Fruit fly (Drosophila melanogaster) whole organism, embryonic: Measurements from ENCODE around the gene cl.

Experiments
- ATbp ChIP-seq: fragments of 200-800 bp; sonication (Bioruptor generic); optimal IDR thresholded peaks from 2 replicates; lab custom pipeline; 2017; ENCODE audit warnings: missing biosample characterization, mild to moderate bottlenecking, missing genetic modification characterization, missing genetic modification reagents
- Ada2b ChIP-seq: fragments of 200-800 bp; sonication (Bioruptor generic); IDR thresholded peaks from 2 replicates; pipeline ENCODE4 v1.3.6; 2022; ENCODE audit warnings: missing biosample characterization, missing genetic modification characterization
- Atf6 ChIP-seq: fragments of 200-800 bp; sonication (Bioruptor generic); IDR thresholded peaks from 2 replicates; pipeline ENCODE4 v1.3.6; 2022; ENCODE audit warnings: missing biosample characterization, missing genetic modification characterization
- Bgb ChIP-seq: fragments of 200-800 bp; sonication (Bioruptor generic); IDR thresholded peaks from 2 replicates; pipeline ENCODE4 v1.3.6; 2022; ENCODE audit warnings: missing biosample characterization, missing genetic modification characterization; ENCODE audit not compliant: partially characterized antibody
- CG10274 ChIP-seq: fragments of 200-800 bp; sonication (Bioruptor generic); optimal IDR thresholded peaks from 3 replicates; lab custom pipeline; 2017; ENCODE audit warnings: missing biosample characterization, mild to moderate bottlenecking, missing genetic modification characterization
- CG11093 ChIP-seq: fragments of 200-800 bp; sonication (Bioruptor generic); IDR thresholded peaks from 3 replicates; pipeline ENCODE4 v1.3.6; 2022; ENCODE audit warnings: missing biosample characterization, missing genetic modification characterization
- CG11456 ChIP-seq: fragments of 200-800 bp; sonication (Bioruptor generic); IDR thresholded peaks from 3 replicates; pipeline ENCODE4 v1.3.6; 2022; ENCODE audit warnings: missing biosample characterization, missing genetic modification characterization
- CG1233 ChIP-seq: fragments of 200-800 bp; sonication (Bioruptor generic); optimal IDR thresholded peaks from 4 replicates; lab custom pipeline; 2018; ENCODE audit warnings: missing biosample characterization, mild to moderate bottlenecking, missing genetic modification characterization
- CG14710 ChIP-seq: fragments of 200-800 bp; sonication (Bioruptor generic); optimal IDR thresholded peaks from 3 replicates; lab custom pipeline; 2019; ENCODE audit warnings: missing biosample characterization, mild to moderate bottlenecking, missing genetic modification characterization, moderate library complexity
- CG18599 ChIP-seq: fragments of 200-800 bp; sonication (Bioruptor generic); optimal IDR thresholded peaks from 3 replicates; lab custom pipeline; 2017; ENCODE audit warnings: missing biosample characterization, missing genetic modification characterization, mild to moderate bottlenecking, moderate library complexity, missing genetic modification reagents
- CG32767 ChIP-seq: fragments of 200-800 bp; sonication (Bioruptor generic); IDR thresholded peaks from 2 replicates; pipeline ENCODE4 v1.3.6; 2022; ENCODE audit warnings: missing biosample characterization, missing genetic modification characterization
- CG34224 ChIP-seq: fragments of 200-800 bp; sonication (Bioruptor generic); IDR thresholded peaks from 3 replicates; pipeline ENCODE4 v1.3.6; 2022; ENCODE audit warnings: missing biosample characterization, missing genetic modification characterization; ENCODE audit not compliant: partially characterized antibody
- CG34422 ChIP-seq: fragments of 200-800 bp; sonication (Bioruptor generic); IDR thresholded peaks from 3 replicates; pipeline ENCODE4 v1.3.6; 2022; ENCODE audit warnings: missing biosample characterization, missing genetic modification characterization
- CG4617 ChIP-seq: fragments of 200-800 bp; sonication (Bioruptor generic); optimal IDR thresholded peaks from 3 replicates; lab custom pipeline; 2016; ENCODE audit warnings: missing biosample characterization, missing genetic modification characterization, borderline replicate concordance
- CG6175 ChIP-seq: fragments of 200-800 bp; sonication (Bioruptor generic); IDR thresholded peaks from 3 replicates; pipeline ENCODE4 v1.3.6; 2022; ENCODE audit warnings: missing biosample characterization, missing genetic modification characterization
- CG6272 ChIP-seq: fragments of 200-800 bp; sonication (Bioruptor generic); IDR thresholded peaks from 2 replicates; pipeline ENCODE4 v1.3.6; 2022; ENCODE audit warnings: missing biosample characterization, missing genetic modification characterization
- CG6854 ChIP-seq: fragments of 200-800 bp; sonication (Bioruptor generic); optimal IDR thresholded peaks from 3 replicates; lab custom pipeline; 2017; ENCODE audit warnings: missing biosample characterization, mild to moderate bottlenecking, missing genetic modification characterization
- CG7745 ChIP-seq: fragments of 200-800 bp; sonication (Bioruptor generic); optimal IDR thresholded peaks from 2 replicates; lab custom pipeline; 2018; ENCODE audit warnings: missing biosample characterization, mild to moderate bottlenecking, missing genetic modification characterization, moderate library complexity
- Dad ChIP-seq: fragments of 200-800 bp; sonication (Bioruptor generic); optimal IDR thresholded peaks from 3 replicates; lab custom pipeline; 2016; ENCODE audit warnings: missing biosample characterization, missing genetic modification characterization
- Gsc ChIP-seq: fragments of 200-800 bp; sonication (Bioruptor generic); IDR thresholded peaks from 2 replicates; pipeline ENCODE4 v1.3.6; 2022; ENCODE audit warnings: missing biosample characterization, missing genetic modification characterization
- HLH3B ChIP-seq: fragments of 200-800 bp; sonication (Bioruptor generic); IDR thresholded peaks from 2 replicates; pipeline ENCODE4 v1.3.6; 2022; ENCODE audit warnings: missing biosample characterization, missing genetic modification characterization
- Hmx ChIP-seq: fragments of 200-800 bp; sonication (Bioruptor generic); optimal IDR thresholded peaks from 2 replicates; lab custom pipeline; 2016; ENCODE audit warnings: missing biosample characterization, missing genetic modification characterization
- Hr39 ChIP-seq: fragments of >200 bp; optimal IDR thresholded peaks from 2 replicates; lab custom pipeline; 2017
- Hr78 ChIP-seq, 2 experiments: fragments of 200-800 bp in 1 of 2; fragments of >200 bp in 1 of 2; sonication (Bioruptor generic) in 1 of 2; optimal IDR thresholded peaks; 2 replicates each; lab custom pipeline; 2017 to 2019; ENCODE audit warnings: missing biosample characterization in 2 of 2, missing genetic modification characterization in 2 of 2, mild to moderate bottlenecking in 1 of 2, moderate library complexity in 1 of 2
- Nf-YB ChIP-seq: fragments of 200-800 bp; sonication (Bioruptor generic); optimal IDR thresholded peaks from 3 replicates; lab custom pipeline; 2019; ENCODE audit warnings: missing biosample characterization, mild to moderate bottlenecking, missing genetic modification characterization, moderate library complexity
- Oli ChIP-seq: fragments of 200-800 bp; sonication (Bioruptor generic); optimal IDR thresholded peaks from 2 replicates; lab custom pipeline; 2018; ENCODE audit warnings: missing biosample characterization, mild to moderate bottlenecking, missing genetic modification characterization, moderate library complexity
- Rx ChIP-seq: fragments of 200-800 bp; sonication (Bioruptor generic); IDR thresholded peaks from 2 replicates; pipeline ENCODE4 v1.3.6; 2022; ENCODE audit warnings: missing biosample characterization, missing genetic modification characterization
- Side ChIP-seq: fragments of 200-800 bp; sonication (Bioruptor generic); optimal IDR thresholded peaks from 2 replicates; lab custom pipeline; 2016; ENCODE audit warnings: missing biosample characterization, missing genetic modification characterization
- Xrp1 ChIP-seq: fragments of 200-800 bp; sonication (Bioruptor generic); IDR thresholded peaks from 2 replicates; pipeline ENCODE4 v1.3.6; 2022; ENCODE audit warnings: missing biosample characterization, missing genetic modification characterization
- abd-A ChIP-seq: fragments of 200-800 bp; sonication (Bioruptor generic); optimal IDR thresholded peaks from 3 replicates; lab custom pipeline; 2019; ENCODE audit warnings: missing biosample characterization, mild to moderate bottlenecking, missing genetic modification characterization, moderate library complexity
- ato ChIP-seq: fragments of 200-800 bp; sonication (Bioruptor generic); IDR thresholded peaks from 2 replicates; pipeline ENCODE4 v1.3.6; 2022; ENCODE audit warnings: missing biosample characterization, missing genetic modification characterization; ENCODE audit not compliant: partially characterized antibody
- bsh ChIP-seq, 2 experiments: fragments of 200-800 bp; sonication (Bioruptor generic); optimal IDR thresholded peaks; 2 replicates each; lab custom pipeline; 2017 to 2018; ENCODE audit warnings: mild to moderate bottlenecking in 2 of 2, missing biosample characterization in 2 of 2, missing genetic modification characterization in 2 of 2, moderate library complexity in 1 of 2
- cato ChIP-seq: fragments of 200-800 bp; sonication (Bioruptor generic); optimal IDR thresholded peaks from 2 replicates; lab custom pipeline; 2016; ENCODE audit warnings: missing biosample characterization, missing genetic modification characterization, borderline replicate concordance
- chn ChIP-seq: fragments of 200-800 bp; sonication (Bioruptor generic); optimal IDR thresholded peaks from 2 replicates; lab custom pipeline; 2016; ENCODE audit warnings: missing biosample characterization, missing genetic modification characterization
- dan ChIP-seq: fragments of 200-800 bp; sonication (Bioruptor generic); IDR thresholded peaks from 2 replicates; pipeline ENCODE4 v1.3.6; 2022; ENCODE audit warnings: missing biosample characterization, missing genetic modification characterization
- dysf ChIP-seq: fragments of 200-800 bp; sonication (Bioruptor generic); IDR thresholded peaks from 3 replicates; pipeline ENCODE4 v1.3.6; 2022; ENCODE audit warnings: missing biosample characterization, missing genetic modification characterization
- eve ChIP-seq, 2 experiments: fragments of >200 bp; optimal IDR thresholded peaks; 2 replicates each; lab custom pipeline; 2017; ENCODE audit warnings: missing biosample characterization in 2 of 2, missing genetic modification characterization in 2 of 2
- gce ChIP-seq: fragments of 200-800 bp; sonication (Bioruptor generic); IDR thresholded peaks from 3 replicates; pipeline ENCODE4 v1.3.6; 2022; ENCODE audit warnings: missing biosample characterization, missing genetic modification characterization
- maf-S ChIP-seq: fragments of 200-800 bp; sonication (Bioruptor generic); optimal IDR thresholded peaks from 2 replicates; lab custom pipeline; 2016; ENCODE audit warnings: missing biosample characterization, missing genetic modification characterization
- mirr ChIP-seq: fragments of 200-800 bp; sonication (Bioruptor generic); optimal IDR thresholded peaks from 3 replicates; lab custom pipeline; 2018; ENCODE audit warnings: missing biosample characterization, mild to moderate bottlenecking, missing genetic modification characterization
- nau ChIP-seq: fragments of 200-800 bp; sonication (Bioruptor generic); optimal IDR thresholded peaks from 3 replicates; lab custom pipeline; 2017; ENCODE audit warnings: missing biosample characterization, mild to moderate bottlenecking, missing genetic modification characterization, missing genetic modification reagents
- oc ChIP-seq: fragments of 200-800 bp; sonication (Bioruptor generic); optimal IDR thresholded peaks from 2 replicates; lab custom pipeline; 2018; ENCODE audit warnings: missing biosample characterization, mild to moderate bottlenecking, missing genetic modification characterization, moderate library complexity
- org-1 ChIP-seq: fragments of 200-800 bp; sonication (Bioruptor generic); optimal IDR thresholded peaks from 2 replicates; lab custom pipeline; 2017; ENCODE audit warnings: missing biosample characterization, missing genetic modification characterization
- pnt ChIP-seq: fragments of 200-800 bp; sonication (Bioruptor generic); optimal IDR thresholded peaks from 3 replicates; lab custom pipeline; 2016; ENCODE audit warnings: missing biosample characterization, missing genetic modification characterization
- prd ChIP-seq, 3 experiments: fragments of >200 bp in 2 of 3; fragments of 200-800 bp in 1 of 3; sonication (Bioruptor generic) in 1 of 3; optimal IDR thresholded peaks in 2 of 3; IDR thresholded peaks in 1 of 3; 2 replicates in 2 of 3; 3 replicates in 1 of 3; pipeline versions ENCODE4 v1.3.6 to Lab custom; 2017 to 2022; ENCODE audit warnings: missing biosample characterization in 1 of 3, missing genetic modification characterization in 1 of 3
- psq ChIP-seq: fragments of 200-800 bp; sonication (Bioruptor generic); optimal IDR thresholded peaks from 2 replicates; lab custom pipeline; 2017; ENCODE audit warnings: missing biosample characterization, missing genetic modification characterization
- sens ChIP-seq: fragments of 200-800 bp; sonication (Bioruptor generic); peaks from one replicate; lab custom pipeline; 2016; ENCODE audit warnings: missing biosample characterization, missing genetic modification characterization
- sens-2 ChIP-seq: fragments of 200-800 bp; sonication (Bioruptor generic); IDR thresholded peaks from 2 replicates; pipeline ENCODE4 v1.3.6; 2022; ENCODE audit warnings: missing biosample characterization, missing genetic modification characterization
- tll ChIP-seq, 2 experiments: fragments of 200-800 bp in 1 of 2; fragments of >200 bp in 1 of 2; sonication (Bioruptor generic) in 1 of 2; optimal IDR thresholded peaks; 2 replicates each; lab custom pipeline; 2017 to 2019; ENCODE audit warnings: missing biosample characterization in 2 of 2, missing genetic modification characterization in 2 of 2, mild to moderate bottlenecking in 1 of 2, moderate library complexity in 1 of 2
- vvl ChIP-seq: fragments of 200-800 bp; sonication (Bioruptor generic); IDR thresholded peaks from 2 replicates; pipeline ENCODE4 v1.3.6; 2022; ENCODE audit warnings: missing biosample characterization, missing genetic modification characterization

Gene cl

DNA sequence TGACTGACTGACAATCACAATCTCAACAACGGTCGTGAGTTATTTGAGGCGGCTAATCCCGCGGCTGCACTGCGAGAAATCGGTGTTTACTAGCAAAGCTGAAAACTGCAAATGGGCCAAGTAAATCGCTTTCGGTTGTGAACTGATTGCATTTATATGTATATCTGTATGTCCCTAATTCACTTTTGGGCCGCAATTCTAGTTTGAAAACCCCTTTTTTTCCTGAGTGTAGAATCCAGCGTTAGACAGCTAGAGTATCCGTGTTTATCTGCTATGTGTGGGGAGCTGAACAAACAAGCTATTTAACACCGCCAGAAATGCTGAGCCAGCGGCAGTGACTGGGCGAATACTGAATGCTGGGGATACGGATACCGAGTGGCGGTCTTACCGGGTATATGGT, 43.2 kb upstream of the cl start (continued):
- TF ChIP-seq cato (GFP tag; lab: Kevin White, UChicago) (peak; percentile 72), tll (GFP tag; optimal IDR thresholded peaks at IDR 0.05; lab: Kevin White, UChicago) (no peak), CG4617 (GFP tag; lab: Kevin White, UChicago) (peak; percentile 69), eve (GFP tag; optimal IDR thresholded peaks at IDR 0.05; lab: Kevin White, UChicago) (peak in 1 of 2 experiments; percentile 89), CG7745 (tag; lab: Kevin White, UChicago) (peak; percentile 29), chn (GFP tag; lab: Kevin White, UChicago) (peak; percentile 94), CG6175 (GFP tag; lab: Robert Waterston, UW) (peak; percentile 62; the same call in 2 of the 3 replicates), dysf (GFP tag; lab: Robert Waterston, UW) (peak; percentile 80), Xrp1 (GFP tag; lab: Robert Waterston, UW) (peak; percentile 94), Hr39 (lab: Kevin White, UChicago) (no peak), vvl (GFP tag; lab: Robert Waterston, UW) (peak; percentile 89), Side (GFP tag; lab: Kevin White, UChicago) (peak; percentile 93), CG34224 (GFP tag; lab: Robert Waterston, UW) (no peak), CG34422 (peak; percentile 82; the same call in 2 of the 3 replicates), psq (GFP tag; lab: Kevin White, UChicago) (peak; percentile 45), CG1233 (GFP tag; lab: Kevin White, UChicago) (peak; percentile 60), ATbp (GFP tag; lab: Kevin White, UChicago) (peak; percentile 84), pnt (GFP tag; lab: Kevin White, UChicago) (peak; percentile 96), CG11093 (peak; percentile 74), oc (tag; lab: Kevin White, UChicago) (peak; percentile 88), Dad (peak; percentile 70), mirr (GFP tag; lab: Kevin White, UChicago) (no peak), gce (GFP tag; lab: Robert Waterston, UW) (peak; percentile 75; the same call in 2 of the 3 replicates), sens-2 (GFP tag; lab: Robert Waterston, UW) (peak; percentile 92), CG11456 (GFP tag; lab: Robert Waterston, UW) (peak; percentile 82), sens (GFP tag; lab: Kevin White, UChicago) (peak; percentile 99), Ada2b (peak; percentile 79), Bgb (no peak), CG14710 (tag; lab: Kevin White, UChicago) (peak; percentile 77), CG6272 (GFP tag; lab: Robert Waterston, UW) (peak; percentile 64), CG6854 (GFP tag; lab: Kevin White, UChicago) (no peak), nau (GFP tag; lab: Kevin White, UChicago) (peak; percentile 39), Oli (tag; lab: Kevin White, UChicago) (peak; percentile 87), CG18599 (GFP tag; lab: Kevin White, UChicago) (peak; percentile 60), Hr78 (GFP tag; optimal IDR thresholded peaks at IDR 0.05; lab: Kevin White, UChicago) (peak in 1 of 2 experiments; percentile 41), Atf6 (GFP tag; lab: Robert Waterston, UW) (peak; percentile 74; the same call in 1 of the 2 replicates), ato (GFP tag; lab: Robert Waterston, UW) (no peak), org-1 (GFP tag; lab: Kevin White, UChicago) (peak; percentile 81), bsh (GFP tag; optimal IDR thresholded peaks at IDR 0.05; lab: Kevin White, UChicago) (peak in 1 of 2 experiments; percentile 85), CG10274 (GFP tag; lab: Kevin White, UChicago) (no peak), Rx (GFP tag; lab: Robert Waterston, UW) (peak; percentile 86), Nf-YB (GFP tag; lab: Kevin White, UChicago) (peak; percentile 27), abd-A (tag; lab: Kevin White, UChicago) (no peak), Hmx (GFP tag; lab: Kevin White, UChicago) (peak; percentile 55), CG32767 (peak; percentile 72; the same call in 1 of the 2 replicates), HLH3B (peak; percentile 83), prd (optimal IDR thresholded peaks at IDR 0.05; lab: Kevin White, UChicago) (no peak), prd (GFP tag; IDR thresholded peaks at IDR 0.05; lab: Robert Waterston, UW) (peak; percentile 92), dan (GFP tag; lab: Robert Waterston, UW) (peak; percentile 89), maf-S (GFP tag; lab: Kevin White, UChicago) (peak; percentile 62), Gsc (GFP tag; lab: Robert Waterston, UW) (peak; percentile 75)
